Fruit fly (Drosophila melanogaster) whole organism: ENCODE measurements around the gene CG7173.

ENCODE experiments used
- CG8478 ChIP-seq: fragments of >200 bp; optimal IDR thresholded peaks from 2 replicates; lab custom pipeline; 2018; ENCODE audit warnings: inconsistent platforms
- Dll ChIP-seq: fragments of >200 bp; optimal IDR thresholded peaks from 2 replicates; lab custom pipeline; 2017
- EcR ChIP-seq, 2 experiments: fragments of >200 bp; optimal IDR thresholded peaks; 2 replicates each; lab custom pipeline; 2017; ENCODE audit warnings: missing biosample characterization in 2 of 2, missing genetic modification characterization in 2 of 2, missing genetic modification reagents in 2 of 2
- pan ChIP-seq: fragments of >200 bp; optimal IDR thresholded peaks from 2 replicates; lab custom pipeline; 2017
- psq ChIP-seq: fragments of >200 bp; optimal IDR thresholded peaks from 2 replicates; lab custom pipeline; 2017
- usp ChIP-seq: fragments of >200 bp; optimal IDR thresholded peaks from 2 replicates; lab custom pipeline; 2017; ENCODE audit warnings: missing biosample characterization, missing genetic modification characterization, mixed read lengths

DNA sequence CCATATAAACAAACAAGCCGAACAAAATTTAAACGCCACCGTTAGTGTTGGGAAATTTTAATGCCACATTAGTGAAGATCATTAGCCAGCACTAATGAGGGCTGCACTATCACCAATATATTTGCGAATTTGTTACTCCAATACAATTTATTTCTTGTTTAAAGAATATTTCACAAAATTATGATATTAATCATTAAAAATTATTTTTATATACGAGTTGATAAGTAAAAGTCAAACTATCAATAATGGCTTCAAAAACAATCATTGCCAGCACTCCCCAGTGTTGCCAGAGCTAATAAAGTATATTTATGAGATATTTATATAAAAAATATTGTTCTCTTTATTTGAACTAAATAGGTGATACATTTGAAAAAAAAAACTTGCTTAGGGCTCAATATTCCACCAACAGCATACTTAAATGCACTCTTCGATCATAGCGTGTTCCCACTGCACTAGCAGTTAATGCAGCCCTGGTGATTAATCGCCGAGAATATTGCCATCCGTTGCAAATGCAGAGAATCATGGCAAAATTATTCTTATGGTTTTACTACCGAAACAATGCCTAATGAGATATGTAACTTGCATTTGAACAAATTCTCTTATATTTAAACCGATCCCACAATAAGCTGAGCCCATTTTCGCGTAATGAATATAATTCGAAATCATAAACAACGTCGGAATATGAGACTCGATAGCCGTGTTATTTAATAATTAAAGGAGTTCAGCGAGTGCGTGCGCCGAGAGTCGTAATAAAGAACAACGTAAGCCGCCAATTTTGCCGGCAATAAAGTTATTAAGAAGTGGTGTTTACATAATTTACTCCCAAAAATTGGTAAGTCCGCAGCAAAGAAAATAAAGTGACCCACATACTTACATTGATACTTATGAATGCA lies 42.0 kb downstream of the CG7173 start, which contains the start of the genes SAK and Cdk12:
- TF ChIP-seq psq (lab: Kevin White, UChicago): no peak
- TF ChIP-seq usp (GFP tag; lab: Kevin White, UChicago): no peak
- no peak for TF ChIP-seq pan (lab: Kevin White, UChicago)
- TF ChIP-seq CG8478: no peak
- TF ChIP-seq EcR (GFP tag; optimal IDR thresholded peaks at IDR 0.05; lab: Kevin White, UChicago): no peak
- TF ChIP-seq Dll (lab: Kevin White, UChicago): no peak
